Worm (Caenorhabditis elegans) whole organism, late embryonic: ENCODE results near the gene dmsr-13.
A peak's percentile ranks its signal among the peaks of the same experiment; 100 is the strongest.

ENCODE experiments used
- F13H6.1 ChIP-seq: sonication (generic microtip); optimal IDR thresholded peaks from 2 replicates; lab custom pipeline; 2016; ENCODE audit warnings: missing genetic modification characterization, missing compliant biosample characterization
- K02D7.2 ChIP-seq: sonication (generic microtip); optimal IDR thresholded peaks from 2 replicates; lab custom pipeline; 2017; ENCODE audit warnings: mild to moderate bottlenecking, missing genetic modification characterization, missing compliant biosample characterization
- T23F11.4 ChIP-seq: fragments of 200-800 bp; sonication (Bioruptor generic); optimal IDR thresholded peaks from 2 replicates; lab custom pipeline; 2018; ENCODE audit warnings: mild to moderate bottlenecking, missing genetic modification characterization, missing compliant biosample characterization
- ceh-14 ChIP-seq: sonication (generic microtip); optimal IDR thresholded peaks from 2 replicates; lab custom pipeline; 2016; ENCODE audit warnings: missing genotype, missing genetic modification characterization, missing compliant biosample characterization
- ceh-19 ChIP-seq: fragments of 200-800 bp; sonication (Bioruptor generic); optimal IDR thresholded peaks from 2 replicates; lab custom pipeline; 2018; ENCODE audit warnings: mild to moderate bottlenecking, missing genetic modification characterization, missing compliant biosample characterization
- ceh-2 ChIP-seq: sonication (generic microtip); optimal IDR thresholded peaks from 2 replicates; lab custom pipeline; 2016; ENCODE audit warnings: missing genotype, missing genetic modification characterization, missing compliant biosample characterization
- ceh-30 ChIP-seq: fragments of 150-350 bp; optimal IDR thresholded peaks from 2 replicates; lab custom pipeline; 2014; ENCODE audit warnings: missing biosample characterization, missing genetic modification characterization
- ceh-31 ChIP-seq: sonication (generic microtip); optimal IDR thresholded peaks from 2 replicates; lab custom pipeline; 2016; ENCODE audit warnings: missing genetic modification characterization, missing compliant biosample characterization
- ceh-6 ChIP-seq: fragments of 200-800 bp; sonication (Bioruptor generic); optimal IDR thresholded peaks from 2 replicates; lab custom pipeline; 2018; ENCODE audit warnings: mild to moderate bottlenecking, missing genetic modification characterization, missing compliant biosample characterization
- che-1 ChIP-seq: sonication (generic microtip); optimal IDR thresholded peaks from 2 replicates; lab custom pipeline; 2016; ENCODE audit warnings: mild to moderate bottlenecking, missing genetic modification characterization, missing compliant biosample characterization
- elt-4 ChIP-seq: sonication (generic microtip); optimal IDR thresholded peaks from 2 replicates; lab custom pipeline; 2016; ENCODE audit warnings: missing genetic modification characterization, missing compliant biosample characterization
- eyg-1 ChIP-seq: sonication (generic microtip); optimal IDR thresholded peaks from 2 replicates; lab custom pipeline; 2016; ENCODE audit warnings: missing genotype, missing genetic modification characterization, missing compliant biosample characterization
- fkh-10 ChIP-seq: fragments of 150-350 bp; optimal IDR thresholded peaks from 2 replicates; lab custom pipeline; 2014; ENCODE audit warnings: missing biosample characterization, missing genetic modification reagents, missing genetic modification characterization
- fkh-6 ChIP-seq: sonication (generic microtip); optimal IDR thresholded peaks from 2 replicates; lab custom pipeline; 2016; ENCODE audit warnings: missing genetic modification characterization, missing compliant biosample characterization
- gmeb-2 ChIP-seq: sonication (generic microtip); optimal IDR thresholded peaks from 2 replicates; lab custom pipeline; 2016; ENCODE audit warnings: missing genetic modification characterization, inconsistent platforms, missing compliant biosample characterization
- hlh-15 ChIP-seq: sonication (generic microtip); optimal IDR thresholded peaks from 2 replicates; lab custom pipeline; 2016; ENCODE audit warnings: missing genetic modification characterization, missing compliant biosample characterization
- hlh-30 ChIP-seq: sonication (generic microtip); optimal IDR thresholded peaks from 2 replicates; lab custom pipeline; 2017; ENCODE audit warnings: antibody characterized with exemption, missing genetic modification characterization, missing compliant biosample characterization; ENCODE audit not compliant: insufficient read depth
- hlh-8 ChIP-seq: sonication (generic microtip); optimal IDR thresholded peaks from 2 replicates; lab custom pipeline; 2016; ENCODE audit warnings: missing genotype, missing genetic modification characterization, missing compliant biosample characterization
- lin-11 ChIP-seq: fragments of 200-800 bp; sonication (Bioruptor generic); optimal IDR thresholded peaks from 2 replicates; lab custom pipeline; 2018; ENCODE audit warnings: mild to moderate bottlenecking, missing genetic modification characterization, missing compliant biosample characterization
- mec-3 ChIP-seq: sonication (generic microtip); optimal IDR thresholded peaks from 2 replicates; lab custom pipeline; 2016; ENCODE audit warnings: borderline replicate concordance, missing genetic modification characterization, missing compliant biosample characterization
- nfya-1 ChIP-seq: sonication (generic microtip); optimal IDR thresholded peaks from 2 replicates; lab custom pipeline; 2017; ENCODE audit warnings: missing genetic modification characterization, mild to moderate bottlenecking, missing compliant biosample characterization, antibody characterized with exemption, moderate library complexity
- nhr-11 ChIP-seq: fragments of 150-350 bp; optimal IDR thresholded peaks from 2 replicates; lab custom pipeline; 2014; ENCODE audit warnings: missing biosample characterization, missing genetic modification characterization
- pag-3 ChIP-seq: sonication (generic microtip); optimal IDR thresholded peaks from 2 replicates; lab custom pipeline; 2016; ENCODE audit warnings: missing compliant biosample characterization, missing genetic modification characterization, borderline replicate concordance
- pax-1 ChIP-seq: fragments of 150-350 bp; optimal IDR thresholded peaks from 2 replicates; lab custom pipeline; 2014; ENCODE audit warnings: missing biosample characterization, missing genetic modification characterization
- pha-2 ChIP-seq: sonication (generic microtip); optimal IDR thresholded peaks from 2 replicates; lab custom pipeline; 2017; ENCODE audit warnings: mild to moderate bottlenecking, missing genetic modification characterization, missing compliant biosample characterization
- pha-4 ChIP-seq: fragments of 150-350 bp; optimal IDR thresholded peaks from 2 replicates; lab custom pipeline; 2018; ENCODE audit warnings: missing biosample characterization, missing genetic modification reagents, missing genetic modification characterization
- pqm-1 ChIP-seq: sonication (generic microtip); optimal IDR thresholded peaks from 2 replicates; lab custom pipeline; 2016; ENCODE audit warnings: missing genetic modification characterization, missing compliant biosample characterization
- pros-1 ChIP-seq: fragments of 150-350 bp; optimal IDR thresholded peaks from 2 replicates; lab custom pipeline; 2014; ENCODE audit warnings: missing biosample characterization, missing genetic modification reagents, missing genetic modification characterization
- rnt-1 ChIP-seq: sonication (generic microtip); optimal IDR thresholded peaks from 2 replicates; lab custom pipeline; 2016; ENCODE audit warnings: missing genetic modification characterization, missing compliant biosample characterization
- ttx-3 ChIP-seq: sonication (generic microtip); optimal IDR thresholded peaks from 2 replicates; lab custom pipeline; 2016; ENCODE audit warnings: missing genetic modification reagents, missing genetic modification characterization, missing compliant biosample characterization
- unc-55 ChIP-seq: sonication (generic microtip); optimal IDR thresholded peaks from 2 replicates; lab custom pipeline; 2017; ENCODE audit warnings: missing biosample characterization, missing genetic modification reagents, missing genetic modification characterization
- unc-86 ChIP-seq: sonication (generic microtip); optimal IDR thresholded peaks from 2 replicates; lab custom pipeline; 2016; ENCODE audit warnings: missing genetic modification characterization, missing compliant biosample characterization
- zip-5 ChIP-seq: sonication (generic microtip); optimal IDR thresholded peaks from 2 replicates; lab custom pipeline; 2016; ENCODE audit warnings: missing genetic modification characterization, missing compliant biosample characterization
- ztf-16 ChIP-seq: sonication (generic microtip); optimal IDR thresholded peaks from 2 replicates; lab custom pipeline; 2017; ENCODE audit warnings: missing genetic modification characterization, missing compliant biosample characterization

dmsr-13 gene

ce11 chrV:6801850-6802249 is 17.9 kb downstream of the dmsr-13 start, which contains the start of gene dmsr-10:
TSS of gene dmsr-10 (minus strand) at chrV:6801950.
- TF ChIP-seq fkh-10 (GFP tag; lab: Kevin White, UChicago), result no peak
- no peak for TF ChIP-seq ttx-3 (tag; lab: Kevin White, UChicago)
- no peak for TF ChIP-seq unc-86 (tag; lab: Kevin White, UChicago)
- TF ChIP-seq hlh-30 (tag; lab: Kevin White, UChicago), result no peak
- TF ChIP-seq pqm-1 (tag; lab: Kevin White, UChicago), result no peak
- TF ChIP-seq mec-3 (tag; lab: Kevin White, UChicago), result no peak
- no peak for TF ChIP-seq pag-3
- TF ChIP-seq che-1, result no peak
- no peak for TF ChIP-seq pax-1 (tag; lab: Kevin White, UChicago)
- TF ChIP-seq zip-5 (tag; lab: Kevin White, UChicago), result no peak
- TF ChIP-seq ceh-30 (tag; lab: Kevin White, UChicago), result no peak
- TF ChIP-seq pros-1, result no peak

- TF ChIP-seq unc-55 (GFP tag; lab: Kevin White, UChicago) (no peak), hlh-8 (tag; lab: Kevin White, UChicago) (no peak), nhr-11 (tag; lab: Kevin White, UChicago) (no peak), eyg-1 (tag; lab: Kevin White, UChicago) (no peak), pha-4 (tag; lab: Kevin White, UChicago) (no peak), ceh-6 (no peak)
Measured at ce11 chrV:6799564-6799963, 20.1 kb downstream of the dmsr-13 start, which contains the start of gene dmsr-9. TSS of gene dmsr-9 (minus strand) at chrV:6799664.

ce11 chrV:6796894-6797293 is 22.8 kb downstream of the dmsr-13 start:
- TF ChIP-seq fkh-6 (tag; lab: Kevin White, UChicago) (no peak), elt-4 (tag; lab: Kevin White, UChicago) (no peak), ceh-31 (peak; percentile 52), pha-2 (tag; lab: Kevin White, UChicago) (peak; percentile 28), K02D7.2 (tag; lab: Kevin White, UChicago) (no peak), ztf-16 (no peak), hlh-30 (tag; lab: Kevin White, UChicago) (no peak), che-1 (no peak), ceh-19 (GFP tag; lab: Kevin White, UChicago) (peak; percentile 12), nfya-1 (tag; lab: Kevin White, UChicago) (peak; percentile 22), pros-1 (no peak)

ce11 chrV:6796264-6796663 is 23.4 kb downstream of the dmsr-13 start:
- TF ChIP-seq T23F11.4 (GFP tag; lab: Kevin White, UChicago) (no peak), hlh-30 (tag; lab: Kevin White, UChicago) (no peak), lin-11 (no peak), hlh-15 (tag; lab: Kevin White, UChicago) (no peak), rnt-1 (no peak), pax-1 (tag; lab: Kevin White, UChicago) (no peak), F13H6.1 (tag; lab: Kevin White, UChicago) (no peak), gmeb-2 (tag; lab: Kevin White, UChicago) (no peak), ceh-14 (tag; lab: Kevin White, UChicago) (no peak), zip-5 (tag; lab: Kevin White, UChicago) (no peak), pha-2 (tag; lab: Kevin White, UChicago) (no peak), che-1 (no peak)

- TF ChIP-seq ceh-31 (peak; percentile 8), ceh-2 (tag; lab: Kevin White, UChicago) (no peak)
Measured at ce11 chrV:6793744-6794239, 25.9 kb downstream of the dmsr-13 start, which contains the start of gene ZC404.1. TSS of gene ZC404.1 (plus strand) at chrV:6794189.
